Fruit fly (Drosophila melanogaster): Measurements from ENCODE around the gene CG13116.

Gene CG13116

dm6 chr2L:9692364-9693348 is 37.1 kb upstream of the CG13116 start (continued):
- no peak for TF ChIP-seq ara (GFP tag; IDR thresholded peaks at IDR 0.05)
- TF ChIP-seq sd (tag; optimal IDR thresholded peaks at IDR 0.05), result peak; percentile 29
- peak; percentile 60 for TF ChIP-seq HHEX (GFP tag; optimal IDR thresholded peaks at IDR 0.05)
- TF ChIP-seq shn (GFP tag; optimal IDR thresholded peaks at IDR 0.05), result no peak
- peak; percentile 59 for TF ChIP-seq CG12155 (GFP tag; optimal IDR thresholded peaks at IDR 0.05)
- peak; percentile 74 for TF ChIP-seq CG14050 (GFP tag; IDR thresholded peaks at IDR 0.05)
- no peak for TF ChIP-seq br (optimal IDR thresholded peaks at IDR 0.05)
- TF ChIP-seq CG8359 (GFP tag; optimal IDR thresholded peaks at IDR 0.05; ENCODE audit: borderline replicate concordance), result no peak
- TF ChIP-seq Aef1 (GFP tag; IDR thresholded peaks at IDR 0.05), result peak; percentile 88
- TF ChIP-seq CG12104 (GFP tag; optimal IDR thresholded peaks at IDR 0.05), result peak; percentile 30
- peak; percentile 81 for TF ChIP-seq CG6689 (GFP tag; IDR thresholded peaks at IDR 0.05)
- peak; percentile 89 for TF ChIP-seq row (GFP tag; IDR thresholded peaks at IDR 0.05)
- peak; percentile 79 for TF ChIP-seq gem (tag; optimal IDR thresholded peaks at IDR 0.05)
- peak; percentile 81 for TF ChIP-seq lmd (GFP tag; IDR thresholded peaks at IDR 0.05)
- TF ChIP-seq CG5953 (GFP tag; IDR thresholded peaks at IDR 0.05), result peak; percentile 59; the same call in 1 of the 2 replicates
- no peak for TF ChIP-seq dati (GFP tag; IDR thresholded peaks at IDR 0.05)
- no peak for TF ChIP-seq CG15479 (GFP tag; optimal IDR thresholded peaks at IDR 0.05)
- TF ChIP-seq repo (GFP tag; optimal IDR thresholded peaks at IDR 0.05), result no peak
- TF ChIP-seq jigr1 (GFP tag; IDR thresholded peaks at IDR 0.05), result no peak; the same call in 2 of the 3 replicates
- no peak for TF ChIP-seq sna (GFP tag; IDR thresholded peaks at IDR 0.05; ENCODE audit: partially characterized antibody)
- no peak for TF ChIP-seq Atf-2 (GFP tag; optimal IDR thresholded peaks at IDR 0.05)
- no peak for TF ChIP-seq Stat92E (GFP tag; optimal IDR thresholded peaks at IDR 0.05)
- peak; percentile 10 for TF ChIP-seq chn (GFP tag; optimal IDR thresholded peaks at IDR 0.05)
- no peak for TF ChIP-seq vnd (GFP tag; IDR thresholded peaks at IDR 0.05; ENCODE audit: partially characterized antibody)
- peak; percentile 91 for TF ChIP-seq Rfx (GFP tag; IDR thresholded peaks at IDR 0.05)
- no peak for TF ChIP-seq ERR (GFP tag; optimal IDR thresholded peaks at IDR 0.05)
- no peak for TF ChIP-seq jing (GFP tag; optimal IDR thresholded peaks at IDR 0.05)
- peak; percentile 46 for TF ChIP-seq corto (GFP tag; optimal IDR thresholded peaks at IDR 0.05)
- peak; percentile 57; the same call in 1 of the 2 replicates for TF ChIP-seq CG4730 (GFP tag; IDR thresholded peaks at IDR 0.05)
- TF ChIP-seq Nf-YC (tag; optimal IDR thresholded peaks at IDR 0.05), result peak; percentile 3
- peak; percentile 3 for TF ChIP-seq exex (tag; optimal IDR thresholded peaks at IDR 0.05)
- TF ChIP-seq Ssrp (tag; optimal IDR thresholded peaks at IDR 0.05), result peak; percentile 14
- TF ChIP-seq CG34422 (GFP tag; IDR thresholded peaks at IDR 0.05), result peak; percentile 75; the same call in 2 of the 3 replicates
- TF ChIP-seq CG15696 (tag; optimal IDR thresholded peaks at IDR 0.05), result no peak
- peak; percentile 87 for TF ChIP-seq dysf (GFP tag; IDR thresholded peaks at IDR 0.05)
- TF ChIP-seq CG2120 (GFP tag; optimal IDR thresholded peaks at IDR 0.05), result peak; percentile 84
- TF ChIP-seq bbx (GFP tag; IDR thresholded peaks at IDR 0.05; ENCODE audit: partially characterized antibody), result no peak
- peak in 1 of 2 experiments; percentile 25 for TF ChIP-seq Pdp1 (GFP tag; optimal IDR thresholded peaks at IDR 0.05)
- TF ChIP-seq Ravus (GFP tag; IDR thresholded peaks at IDR 0.05), result peak; percentile 50
- TF ChIP-seq Optix (GFP tag; IDR thresholded peaks at IDR 0.05), result 0 out of 3 replicates have a peak, but pooled peaks have one; percentile 26
- peak; percentile 29 for TF ChIP-seq Camta (GFP tag; optimal IDR thresholded peaks at IDR 0.05)
- no peak for TF ChIP-seq CG5245 (GFP tag; optimal IDR thresholded peaks at IDR 0.05)
- TF ChIP-seq CG4707 (GFP tag; optimal IDR thresholded peaks at IDR 0.05), result no peak
- TF ChIP-seq CG10654 (GFP tag; optimal IDR thresholded peaks at IDR 0.05), result peak; percentile 13
- TF ChIP-seq Xrp1 (GFP tag; IDR thresholded peaks at IDR 0.05), result peak; percentile 65; the same call in 1 of the 2 replicates
- TF ChIP-seq CG1233 (GFP tag; optimal IDR thresholded peaks at IDR 0.05), result no peak
- TF ChIP-seq CG17186 (GFP tag; optimal IDR thresholded peaks at IDR 0.05), result no peak
- TF ChIP-seq CG10565 (GFP tag; optimal IDR thresholded peaks at IDR 0.05), result no peak
